Worm (Caenorhabditis elegans) whole organism, L1 larva: ENCODE data around the gene D1005.6.

Experiments
- C16A3.4 ChIP-seq: fragments of 150-350 bp; optimal IDR thresholded peaks from 2 replicates; lab custom pipeline; 2014; ENCODE audit warnings: missing biosample characterization, missing genetic modification characterization
- Y116A8C.19 ChIP-seq: sonication (generic microtip); optimal IDR thresholded peaks from 2 replicates; lab custom pipeline; 2016; ENCODE audit warnings: missing compliant biosample characterization, missing genetic modification characterization, borderline replicate concordance
- aha-1 ChIP-seq: fragments of 150-350 bp; optimal IDR thresholded peaks from 2 replicates; lab custom pipeline; 2014; ENCODE audit warnings: missing biosample characterization, missing genetic modification characterization
- alr-1 ChIP-seq: fragments of 200-800 bp; sonication (Bioruptor generic); optimal IDR thresholded peaks from 2 replicates; lab custom pipeline; 2018; ENCODE audit warnings: borderline replicate concordance, mild to moderate bottlenecking, missing genetic modification characterization, missing compliant biosample characterization
- aly-2 ChIP-seq: fragments of 150-350 bp; optimal IDR thresholded peaks from 2 replicates; lab custom pipeline; 2014; ENCODE audit warnings: missing biosample characterization, missing genetic modification characterization
- blmp-1 ChIP-seq: fragments of 150-350 bp; optimal IDR thresholded peaks from 2 replicates; lab custom pipeline; 2014; ENCODE audit warnings: missing biosample characterization, missing genetic modification characterization
- ceh-63 ChIP-seq: fragments of 200-800 bp; sonication (Bioruptor generic); optimal IDR thresholded peaks from 2 replicates; lab custom pipeline; 2018; ENCODE audit warnings: mild to moderate bottlenecking, missing genetic modification characterization, missing compliant biosample characterization
- ceh-88 ChIP-seq: fragments of 200-800 bp; sonication (Bioruptor generic); IDR thresholded peaks from 2 replicates; pipeline ENCODE4 v1.3.6; 2022; ENCODE audit warnings: missing genetic modification characterization, missing compliant biosample characterization
- ces-1 ChIP-seq: fragments of 150-350 bp; optimal IDR thresholded peaks from 2 replicates; lab custom pipeline; 2014; ENCODE audit warnings: missing biosample characterization, missing genetic modification reagents, missing genetic modification characterization
- dpl-1 ChIP-seq, 3 experiments: fragments of 150-350 bp in 2 of 3; sonication (generic microtip) in 1 of 3; optimal IDR thresholded peaks; 2 replicates each; lab custom pipeline; 2014 to 2017; ENCODE audit warnings: missing biosample characterization in 3 of 3, missing genetic modification characterization in 3 of 3, missing genetic modification reagents in 3 of 3
- efl-3 ChIP-seq: fragments of 200-800 bp; sonication (Bioruptor generic); optimal IDR thresholded peaks from 2 replicates; lab custom pipeline; 2018; ENCODE audit warnings: mild to moderate bottlenecking, missing genetic modification characterization, missing compliant biosample characterization
- egl-27 ChIP-seq, 2 experiments: fragments of 150-350 bp in 1 of 2; sonication (generic microtip); optimal IDR thresholded peaks; 3 replicates each; lab custom pipeline; 2017 to 2018; ENCODE audit warnings: missing biosample characterization in 2 of 2, missing genetic modification characterization in 2 of 2, missing genetic modification reagents in 2 of 2
- elt-2 ChIP-seq: sonication (generic microtip); optimal IDR thresholded peaks from 2 replicates; lab custom pipeline; 2016; ENCODE audit warnings: missing genetic modification characterization, mild to moderate bottlenecking, inconsistent platforms, missing compliant biosample characterization, missing genetic modification reagents
- elt-3 ChIP-seq, 6 experiments: fragments of 150-350 bp in 1 of 6; sonication (generic microtip); optimal IDR thresholded peaks; 2 replicates each; lab custom pipeline; 2017 to 2018; ENCODE audit warnings: missing biosample characterization in 6 of 6, missing genetic modification characterization in 6 of 6, inconsistent platforms in 1 of 6
- ets-5 ChIP-seq: fragments of 200-800 bp; sonication (Bioruptor generic); IDR thresholded peaks from 2 replicates; pipeline ENCODE4 v1.3.6; 2022; ENCODE audit warnings: missing genetic modification characterization, missing compliant biosample characterization
- fkh-10 ChIP-seq: sonication (generic microtip); optimal IDR thresholded peaks from 2 replicates; lab custom pipeline; 2017; ENCODE audit warnings: missing biosample characterization, missing genetic modification reagents, missing genetic modification characterization
- fkh-4 ChIP-seq: sonication (generic microtip); optimal IDR thresholded peaks from 2 replicates; lab custom pipeline; 2016; ENCODE audit warnings: missing compliant biosample characterization, missing genetic modification characterization, borderline replicate concordance
- fkh-8 ChIP-seq: sonication (generic microtip); optimal IDR thresholded peaks from 2 replicates; lab custom pipeline; 2016; ENCODE audit warnings: mild to moderate bottlenecking, missing genetic modification characterization, missing compliant biosample characterization
- grh-1 ChIP-seq: fragments of 200-800 bp; sonication (Bioruptor generic); IDR thresholded peaks from 2 replicates; pipeline ENCODE4 v1.3.6; 2022; ENCODE audit warnings: missing genetic modification reagents, missing genetic modification characterization, missing compliant biosample characterization
- hlh-17 ChIP-seq: fragments of 200-800 bp; sonication (Bioruptor generic); optimal IDR thresholded peaks from 2 replicates; lab custom pipeline; 2018; ENCODE audit warnings: missing genetic modification characterization, mild to moderate bottlenecking, missing compliant biosample characterization, moderate library complexity, borderline replicate concordance
- hlh-4 ChIP-seq: sonication (generic microtip); optimal IDR thresholded peaks from 2 replicates; lab custom pipeline; 2016; ENCODE audit warnings: mild to moderate bottlenecking, missing genetic modification characterization, missing compliant biosample characterization
- isw-1 ChIP-seq: fragments of 200-800 bp; sonication (Bioruptor generic); IDR thresholded peaks from 2 replicates; pipeline ENCODE4 v1.3.6; 2022; ENCODE audit warnings: missing genetic modification characterization, missing compliant biosample characterization
- jun-1 ChIP-seq: fragments of 150-350 bp; optimal IDR thresholded peaks from 2 replicates; lab custom pipeline; 2014; ENCODE audit warnings: missing biosample characterization, missing genetic modification reagents, missing genetic modification characterization
- lin-14 ChIP-seq: fragments of 200-800 bp; sonication (Bioruptor generic); optimal IDR thresholded peaks from 2 replicates; lab custom pipeline; 2018; ENCODE audit warnings: mild to moderate bottlenecking, missing genetic modification characterization, moderate library complexity, missing compliant biosample characterization
- lin-35 ChIP-seq, 2 experiments: fragments of 150-350 bp; optimal IDR thresholded peaks; 2 replicates each; lab custom pipeline; 2014; ENCODE audit warnings: missing biosample characterization in 2 of 2, missing genetic modification characterization in 2 of 2, missing genetic modification reagents in 2 of 2
- lin-39 ChIP-seq: fragments of 150-350 bp; optimal IDR thresholded peaks from 2 replicates; lab custom pipeline; 2014; ENCODE audit warnings: missing biosample characterization, missing genetic modification reagents, missing genetic modification characterization
- lir-3 ChIP-seq: sonication (generic microtip); optimal IDR thresholded peaks from 2 replicates; lab custom pipeline; 2016; ENCODE audit warnings: mild to moderate bottlenecking, missing genetic modification characterization, moderate library complexity, missing compliant biosample characterization; ENCODE audit not compliant: poor library complexity
- lsy-2 ChIP-seq, 2 experiments: fragments of 150-350 bp; optimal IDR thresholded peaks; 2 replicates each; lab custom pipeline; 2014; ENCODE audit warnings: missing biosample characterization in 2 of 2, missing genetic modification characterization in 2 of 2
- mdl-1 ChIP-seq, 2 experiments: fragments of 150-350 bp; optimal IDR thresholded peaks; 2 replicates each; lab custom pipeline; 2014 to 2017; ENCODE audit warnings: missing biosample characterization in 2 of 2, missing genetic modification characterization in 2 of 2, inconsistent platforms in 1 of 2
- mep-1 ChIP-seq: fragments of 150-350 bp; optimal IDR thresholded peaks from 2 replicates; lab custom pipeline; 2014; ENCODE audit warnings: missing biosample characterization, missing genetic modification characterization
- nhr-11 ChIP-seq: fragments of 150-350 bp; optimal IDR thresholded peaks from 2 replicates; lab custom pipeline; 2014; ENCODE audit warnings: missing biosample characterization, missing genetic modification characterization
- nhr-19 ChIP-seq: fragments of 200-800 bp; sonication (Bioruptor generic); conservative IDR thresholded peaks from 2 replicates; pipeline ENCODE4 v1.3.6; 2022; ENCODE audit warnings: missing genetic modification characterization, missing compliant biosample characterization
- nhr-20 ChIP-seq: sonication (generic microtip); optimal IDR thresholded peaks from 2 replicates; lab custom pipeline; 2016; ENCODE audit warnings: mild to moderate bottlenecking, missing genetic modification characterization, missing compliant biosample characterization
- nhr-237 ChIP-seq: fragments of 150-350 bp; optimal IDR thresholded peaks from 2 replicates; lab custom pipeline; 2014; ENCODE audit warnings: missing biosample characterization, missing genetic modification characterization
- nhr-71 ChIP-seq: sonication (generic microtip); optimal IDR thresholded peaks from 2 replicates; lab custom pipeline; 2016; ENCODE audit warnings: mild to moderate bottlenecking, missing genetic modification characterization, moderate library complexity, missing compliant biosample characterization
- nhr-76 ChIP-seq: sonication (generic microtip); optimal IDR thresholded peaks from 2 replicates; lab custom pipeline; 2017; ENCODE audit warnings: missing biosample characterization, missing genetic modification characterization
- nhr-77 ChIP-seq: fragments of 150-350 bp; optimal IDR thresholded peaks from 2 replicates; lab custom pipeline; 2014; ENCODE audit warnings: missing biosample characterization, missing genetic modification characterization
- nhr-85 ChIP-seq: sonication (generic microtip); peaks from one replicate; lab custom pipeline; 2016; ENCODE audit warnings: missing genetic modification characterization, inconsistent platforms, missing compliant biosample characterization
- nhr-90 ChIP-seq: sonication (generic microtip); optimal IDR thresholded peaks from 2 replicates; lab custom pipeline; 2016; ENCODE audit warnings: mild to moderate bottlenecking, missing genetic modification characterization, missing compliant biosample characterization; ENCODE audit not compliant: poor library complexity
- pqm-1 ChIP-seq: sonication (generic microtip); optimal IDR thresholded peaks from 3 replicates; lab custom pipeline; 2017; ENCODE audit warnings: missing biosample characterization, missing genetic modification characterization
- snu-23 ChIP-seq: sonication (generic microtip); optimal IDR thresholded peaks from 2 replicates; lab custom pipeline; 2016; ENCODE audit warnings: missing genetic modification characterization, missing compliant biosample characterization
- sox-4 ChIP-seq: sonication (generic microtip); optimal IDR thresholded peaks from 2 replicates; lab custom pipeline; 2016; ENCODE audit warnings: missing genetic modification characterization, missing compliant biosample characterization
- sup-37 ChIP-seq: fragments of 200-800 bp; sonication (Bioruptor generic); optimal IDR thresholded peaks from 2 replicates; lab custom pipeline; 2018; ENCODE audit warnings: mild to moderate bottlenecking, missing genetic modification characterization, missing compliant biosample characterization
- tlp-1 ChIP-seq: fragments of 150-350 bp; optimal IDR thresholded peaks from 2 replicates; lab custom pipeline; 2014; ENCODE audit warnings: missing biosample characterization, missing genetic modification characterization
- unc-130 ChIP-seq: fragments of 150-350 bp; optimal IDR thresholded peaks from 2 replicates; lab custom pipeline; 2017; ENCODE audit warnings: missing biosample characterization, missing genetic modification characterization, inconsistent platforms
- unc-30 ChIP-seq: sonication (generic microtip); optimal IDR thresholded peaks from 2 replicates; lab custom pipeline; 2017; ENCODE audit warnings: missing biosample characterization, missing genetic modification characterization
- unc-86 ChIP-seq: sonication (generic microtip); optimal IDR thresholded peaks from 2 replicates; lab custom pipeline; 2016; ENCODE audit warnings: missing genetic modification characterization, missing compliant biosample characterization
- vab-15 ChIP-seq: sonication (generic microtip); optimal IDR thresholded peaks from 2 replicates; lab custom pipeline; 2017; ENCODE audit warnings: missing genotype, mild to moderate bottlenecking, missing genetic modification characterization, missing compliant biosample characterization
- zag-1 ChIP-seq: fragments of 150-350 bp; optimal IDR thresholded peaks from 2 replicates; lab custom pipeline; 2014; ENCODE audit warnings: missing biosample characterization, missing genetic modification characterization
- ztf-11 ChIP-seq, 2 experiments: sonication (generic microtip); optimal IDR thresholded peaks; 2 replicates each; lab custom pipeline; 2016 to 2017; ENCODE audit warnings: missing genetic modification characterization in 2 of 2, missing biosample characterization in 1 of 2, missing compliant biosample characterization in 1 of 2
- ztf-4 ChIP-seq: fragments of 150-350 bp; optimal IDR thresholded peaks from 2 replicates; lab custom pipeline; 2014; ENCODE audit warnings: missing biosample characterization, missing genetic modification characterization

The D1005.6 gene

ce11 chrX:1446593-1447141 is 17.9 kb downstream of the D1005.6 start, which contains the start of gene zfp-3 (continued):
- peak; percentile 99 for TF ChIP-seq nhr-20 (tag; lab: Kevin White, UChicago)
- no peak for TF ChIP-seq unc-30 (tag; lab: Kevin White, UChicago)
- TF ChIP-seq pqm-1 (tag; lab: Kevin White, UChicago): peak; percentile 54
- TF ChIP-seq lin-14: peak; percentile 99
- peak; percentile 16 for TF ChIP-seq ces-1 (GFP tag; lab: Kevin White, UChicago)
- peak; percentile 55 for TF ChIP-seq unc-130
- TF ChIP-seq sup-37 (GFP tag; lab: Kevin White, UChicago): peak; percentile 76
- peak; percentile 97 for TF ChIP-seq nhr-85 (tag; lab: Kevin White, UChicago)
- TF ChIP-seq nhr-237: peak; percentile 81
- no peak for TF ChIP-seq efl-3 (GFP tag; lab: Kevin White, UChicago)
- peak; percentile 86 to 90 for TF ChIP-seq lin-35 (GFP tag; optimal IDR thresholded peaks at IDR 0.05; lab: Kevin White, UChicago)
- TF ChIP-seq ceh-63 (GFP tag; lab: Kevin White, UChicago): no peak
- peak; percentile 36 to 90 for TF ChIP-seq egl-27 (tag; optimal IDR thresholded peaks at IDR 0.05; lab: Kevin White, UChicago)
- TF ChIP-seq unc-86: peak; percentile 96
- TF ChIP-seq fkh-8 (tag; lab: Kevin White, UChicago): peak; percentile 98
- peak; percentile 35 for TF ChIP-seq fkh-4 (tag; lab: Kevin White, UChicago)
- TF ChIP-seq sox-4 (tag; lab: Kevin White, UChicago): peak; percentile 85
- peak; percentile 89 to 93 for TF ChIP-seq lsy-2 (tag; optimal IDR thresholded peaks at IDR 0.05; lab: Kevin White, UChicago)
- TF ChIP-seq aly-2: peak; percentile 89
- peak; percentile 91 for TF ChIP-seq isw-1
- peak; percentile 92 for TF ChIP-seq C16A3.4 (tag; lab: Kevin White, UChicago)
- TF ChIP-seq Y116A8C.19 (tag; lab: Kevin White, UChicago): no peak
- peak; percentile 95 for TF ChIP-seq mep-1 (tag; lab: Kevin White, UChicago)
- peak; percentile 58 for TF ChIP-seq vab-15 (tag; lab: Kevin White, UChicago)
- peak; percentile 64 for TF ChIP-seq lin-39
- TF ChIP-seq nhr-19 (GFP tag; lab: Robert Waterston, UW): peak; percentile 94
- no peak for TF ChIP-seq alr-1
- TF ChIP-seq nhr-90 (tag; lab: Kevin White, UChicago): peak; percentile 95
- TF ChIP-seq ztf-11 (tag; optimal IDR thresholded peaks at IDR 0.05; lab: Kevin White, UChicago): peak in 1 of 2 experiments; percentile 86
- TF ChIP-seq elt-3 (tag; optimal IDR thresholded peaks at IDR 0.05; lab: Kevin White, UChicago): peak in 3 of 6 experiments; percentile 26 to 88 (median 82)
- peak; percentile 92 for TF ChIP-seq aha-1 (tag; lab: Kevin White, UChicago)
- TF ChIP-seq tlp-1 (tag; lab: Kevin White, UChicago): no peak
- TF ChIP-seq ztf-4 (tag; lab: Kevin White, UChicago): peak; percentile 97
- TF ChIP-seq hlh-17 (GFP tag; lab: Kevin White, UChicago): no peak
- TF ChIP-seq nhr-76 (tag; lab: Kevin White, UChicago): no peak
- peak; percentile 99 for TF ChIP-seq nhr-71 (tag; lab: Kevin White, UChicago)
- TF ChIP-seq fkh-10 (GFP tag; lab: Kevin White, UChicago): peak; percentile 86
- peak; percentile 96 for TF ChIP-seq jun-1
- TF ChIP-seq lir-3: peak; percentile 89
- TF ChIP-seq ets-5 (GFP tag; lab: Robert Waterston, UW): no peak
- TF ChIP-seq dpl-1 (GFP tag; optimal IDR thresholded peaks at IDR 0.05; lab: Kevin White, UChicago): peak; percentile 72 to 77 (median 73)
- TF ChIP-seq ceh-88: peak; percentile 88
- TF ChIP-seq nhr-11 (tag; lab: Kevin White, UChicago): peak; percentile 83
- TF ChIP-seq elt-2: peak; percentile 82
- TF ChIP-seq snu-23 (GFP tag; lab: Kevin White, UChicago): peak; percentile 99
- TF ChIP-seq blmp-1: peak; percentile 61
- TF ChIP-seq zag-1 (tag; lab: Kevin White, UChicago): peak; percentile 42
- TF ChIP-seq mdl-1 (tag; optimal IDR thresholded peaks at IDR 0.05; lab: Kevin White, UChicago): peak; percentile 87 to 98
- TF ChIP-seq hlh-4 (tag; lab: Kevin White, UChicago): peak; percentile 3
- TF ChIP-seq grh-1 (GFP tag; lab: Robert Waterston, UW): peak; percentile 91
- peak; percentile 95 for TF ChIP-seq nhr-77 (tag; lab: Kevin White, UChicago)
